Fruit fly (Drosophila melanogaster) whole organism: ENCODE measurements around the gene CG11000.

Experiments
- CG8478 ChIP-seq: fragments of >200 bp; optimal IDR thresholded peaks from 2 replicates; lab custom pipeline; 2018; ENCODE audit warnings: inconsistent platforms
- EcR ChIP-seq, 2 experiments: fragments of >200 bp; optimal IDR thresholded peaks; 2 replicates each; lab custom pipeline; 2017; ENCODE audit warnings: missing biosample characterization in 2 of 2, missing genetic modification characterization in 2 of 2, missing genetic modification reagents in 2 of 2
- pan ChIP-seq: fragments of >200 bp; optimal IDR thresholded peaks from 2 replicates; lab custom pipeline; 2017
- psq ChIP-seq: fragments of >200 bp; optimal IDR thresholded peaks from 2 replicates; lab custom pipeline; 2017
- usp ChIP-seq: fragments of >200 bp; optimal IDR thresholded peaks from 2 replicates; lab custom pipeline; 2017; ENCODE audit warnings: missing biosample characterization, missing genetic modification characterization, mixed read lengths

DNA sequence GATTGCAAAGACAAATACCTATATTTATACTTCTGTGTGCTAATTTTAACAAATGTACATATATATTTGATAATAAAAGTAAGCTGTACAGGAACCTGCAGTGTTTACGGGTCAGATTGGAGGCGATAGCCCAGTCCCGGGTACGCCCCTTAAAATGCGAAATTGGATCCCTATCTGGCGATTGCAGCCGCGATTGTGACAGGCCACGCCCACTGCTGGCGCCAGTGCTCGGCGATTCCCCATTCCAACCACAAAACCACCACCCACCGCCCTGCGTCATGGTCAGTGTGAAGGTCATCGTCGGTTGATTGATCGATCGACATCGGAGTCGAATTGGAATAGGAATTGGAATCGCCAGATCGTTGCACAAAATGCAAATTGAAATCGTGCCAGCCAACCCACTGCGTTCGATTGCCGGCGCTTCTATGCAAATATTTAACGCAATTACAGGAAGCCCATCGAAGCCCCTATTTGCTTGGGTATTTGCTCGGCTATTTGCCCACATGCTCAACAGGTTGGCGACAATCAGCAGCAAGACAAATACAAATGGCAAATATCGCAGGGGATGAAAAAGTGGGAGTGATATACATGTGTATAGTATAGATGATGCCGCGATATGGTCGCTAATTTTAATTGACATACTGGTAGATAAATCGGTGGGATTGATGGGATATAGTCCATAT is 36.7 kb downstream of the CG11000 start:
- TF ChIP-seq pan (lab: Kevin White, UChicago) (no peak), CG8478 (lab: Kevin White, UChicago) (no peak), psq (lab: Kevin White, UChicago) (no peak), EcR (GFP tag; optimal IDR thresholded peaks at IDR 0.05; lab: Kevin White, UChicago) (no peak), usp (GFP tag; lab: Kevin White, UChicago) (no peak)
